Worm (Caenorhabditis elegans) whole organism, young adult: ENCODE data around the gene C46G7.1.
A peak's percentile ranks its signal among the peaks of the same experiment; 100 is the strongest.

Experiments
- B0035.1 ChIP-seq: sonication (generic microtip); optimal IDR thresholded peaks from 2 replicates; lab custom pipeline; 2016; ENCODE audit warnings: missing genetic modification characterization, mild to moderate bottlenecking, missing compliant biosample characterization, missing genotype, missing genetic modification reagents
- F10E7.11 ChIP-seq: sonication (generic microtip); optimal IDR thresholded peaks from 2 replicates; lab custom pipeline; 2017; ENCODE audit warnings: mild to moderate bottlenecking, missing genetic modification characterization, moderate library complexity, missing compliant biosample characterization
- F22D6.2 ChIP-seq: sonication (generic microtip); optimal IDR thresholded peaks from 2 replicates; lab custom pipeline; 2016; ENCODE audit warnings: mild to moderate bottlenecking, missing genetic modification characterization, missing compliant biosample characterization
- F33H1.4 ChIP-seq: fragments of 200-800 bp; sonication (Bioruptor generic); IDR thresholded peaks from 2 replicates; pipeline ENCODE4 v1.3.6; 2022; ENCODE audit warnings: missing genetic modification reagents, missing genetic modification characterization, missing compliant biosample characterization
- F39B2.1 ChIP-seq: fragments of 200-800 bp; sonication (Bioruptor generic); IDR thresholded peaks from 2 replicates; pipeline ENCODE4 v1.3.6; 2022; ENCODE audit warnings: missing genetic modification reagents, missing genetic modification characterization, missing compliant biosample characterization
- F49E8.2 ChIP-seq: sonication (generic microtip); optimal IDR thresholded peaks from 3 replicates; lab custom pipeline; 2017; ENCODE audit warnings: missing genetic modification characterization, mild to moderate bottlenecking, missing compliant biosample characterization, antibody characterized with exemption, moderate library complexity; ENCODE audit not compliant: insufficient read depth
- F52B5.7 ChIP-seq: sonication (generic microtip); optimal IDR thresholded peaks from 2 replicates; lab custom pipeline; 2016; ENCODE audit warnings: mild to moderate bottlenecking, missing genetic modification characterization, missing compliant biosample characterization
- F55B11.4 ChIP-seq: sonication (generic microtip); optimal IDR thresholded peaks from 2 replicates; lab custom pipeline; 2016; ENCODE audit warnings: missing compliant biosample characterization, missing genetic modification characterization, borderline replicate concordance; ENCODE audit not compliant: insufficient read depth
- K11D2.4 ChIP-seq: fragments of 200-800 bp; sonication (Bioruptor generic); IDR thresholded peaks from 2 replicates; pipeline ENCODE4 v1.3.6; 2022; ENCODE audit warnings: missing genetic modification reagents, missing genetic modification characterization, missing compliant biosample characterization
- T07F8.4 ChIP-seq: sonication (generic microtip); optimal IDR thresholded peaks from 2 replicates; lab custom pipeline; 2016; ENCODE audit warnings: mild to moderate bottlenecking, missing genetic modification characterization, moderate library complexity, missing compliant biosample characterization
- T26A5.8 ChIP-seq: sonication (generic microtip); optimal IDR thresholded peaks from 2 replicates; lab custom pipeline; 2016; ENCODE audit warnings: missing genetic modification characterization, missing compliant biosample characterization
- Y53G8AR.9 ChIP-seq: fragments of 200-800 bp; sonication (Bioruptor generic); conservative IDR thresholded peaks from 2 replicates; pipeline ENCODE4 v1.3.6; 2022; ENCODE audit warnings: missing genetic modification reagents, missing genetic modification characterization, missing compliant biosample characterization
- Y56A3A.18 ChIP-seq: fragments of 200-800 bp; sonication (Bioruptor generic); IDR thresholded peaks from 2 replicates; pipeline ENCODE4 v1.3.6; 2022; ENCODE audit warnings: missing genetic modification reagents, missing genetic modification characterization, missing compliant biosample characterization
- Y67H2A.10 ChIP-seq: fragments of 200-800 bp; sonication (Bioruptor generic); conservative IDR thresholded peaks from 2 replicates; pipeline ENCODE4 v1.3.6; 2022; ENCODE audit warnings: missing genetic modification reagents, missing genetic modification characterization, missing compliant biosample characterization
- akir-1 ChIP-seq: fragments of 200-800 bp; sonication (Bioruptor generic); optimal IDR thresholded peaks from 2 replicates; lab custom pipeline; 2018; ENCODE audit warnings: mild to moderate bottlenecking, missing genetic modification characterization, moderate library complexity, missing compliant biosample characterization
- aptf-2 ChIP-seq: fragments of 200-800 bp; sonication (Bioruptor generic); conservative IDR thresholded peaks from 2 replicates; pipeline ENCODE4 v1.3.6; 2022; ENCODE audit warnings: missing genetic modification reagents, missing genetic modification characterization, missing compliant biosample characterization
- attf-5 ChIP-seq: fragments of 200-800 bp; sonication (Bioruptor generic); optimal IDR thresholded peaks from 2 replicates; lab custom pipeline; 2018; ENCODE audit warnings: mild to moderate bottlenecking, missing genetic modification characterization, missing compliant biosample characterization
- ccch-3 ChIP-seq: fragments of 200-800 bp; sonication (Bioruptor generic); optimal IDR thresholded peaks from 2 replicates; lab custom pipeline; 2018; ENCODE audit warnings: mild to moderate bottlenecking, missing genetic modification characterization, missing compliant biosample characterization
- cebp-1 ChIP-seq, 2 experiments: fragments of 200-800 bp in 1 of 2; sonication (Bioruptor generic) in 1 of 2; sonication (generic microtip) in 1 of 2; IDR thresholded peaks in 1 of 2; optimal IDR thresholded peaks in 1 of 2; 2 replicates each; pipeline versions ENCODE4 v1.3.6 to Lab custom; 2017 to 2022; ENCODE audit warnings: missing compliant biosample characterization in 2 of 2, missing genetic modification characterization in 2 of 2, mild to moderate bottlenecking in 1 of 2, missing genetic modification reagents in 1 of 2, moderate library complexity in 1 of 2
- ceh-40 ChIP-seq: fragments of 200-800 bp; sonication (Bioruptor generic); IDR thresholded peaks from 2 replicates; pipeline ENCODE4 v1.3.6; 2022; ENCODE audit warnings: missing genetic modification characterization, missing compliant biosample characterization
- die-1 ChIP-seq: sonication (generic microtip); optimal IDR thresholded peaks from 2 replicates; lab custom pipeline; 2016; ENCODE audit warnings: missing genotype, mild to moderate bottlenecking, missing genetic modification characterization, missing compliant biosample characterization
- dpff-1 ChIP-seq: sonication (generic microtip); optimal IDR thresholded peaks from 2 replicates; lab custom pipeline; 2017; ENCODE audit warnings: mild to moderate bottlenecking, missing genetic modification characterization, missing compliant biosample characterization
- egrh-3 ChIP-seq: fragments of 200-800 bp; sonication (Bioruptor generic); IDR thresholded peaks from 2 replicates; pipeline ENCODE4 v1.3.6; 2022; ENCODE audit warnings: missing genetic modification reagents, missing genetic modification characterization, missing compliant biosample characterization
- hrde-1 ChIP-seq: sonication (generic microtip); optimal IDR thresholded peaks from 2 replicates; lab custom pipeline; 2016; ENCODE audit warnings: missing genetic modification characterization, mild to moderate bottlenecking, missing compliant biosample characterization, moderate library complexity, missing genotype, missing genetic modification reagents, borderline replicate concordance
- lin-54 ChIP-seq: fragments of 200-800 bp; sonication (Bioruptor generic); optimal IDR thresholded peaks from 2 replicates; lab custom pipeline; 2018; ENCODE audit warnings: mild to moderate bottlenecking, missing genetic modification characterization, missing compliant biosample characterization
- lsy-27 ChIP-seq: sonication (generic microtip); optimal IDR thresholded peaks from 2 replicates; lab custom pipeline; 2017; ENCODE audit warnings: missing genetic modification characterization, mild to moderate bottlenecking, missing compliant biosample characterization, antibody characterized with exemption, missing genotype, borderline replicate concordance; ENCODE audit not compliant: insufficient read depth
- madf-10 ChIP-seq: sonication (generic microtip); optimal IDR thresholded peaks from 2 replicates; lab custom pipeline; 2016; ENCODE audit warnings: mild to moderate bottlenecking, missing genetic modification characterization, missing compliant biosample characterization
- madf-3 ChIP-seq: fragments of 200-800 bp; sonication (Bioruptor generic); IDR thresholded peaks from 2 replicates; pipeline ENCODE4 v1.3.6; 2022; ENCODE audit warnings: missing genetic modification reagents, missing genetic modification characterization, missing compliant biosample characterization
- madf-6 ChIP-seq: fragments of 200-800 bp; sonication (Bioruptor generic); IDR thresholded peaks from 2 replicates; pipeline ENCODE4 v1.3.6; 2022; ENCODE audit warnings: missing genetic modification reagents, missing genetic modification characterization, missing compliant biosample characterization
- mel-28 ChIP-seq: sonication (generic microtip); optimal IDR thresholded peaks from 2 replicates; lab custom pipeline; 2016; ENCODE audit warnings: borderline replicate concordance, mild to moderate bottlenecking, missing genetic modification characterization, missing compliant biosample characterization
- mes-4 ChIP-seq: sonication (generic microtip); optimal IDR thresholded peaks from 2 replicates; lab custom pipeline; 2016; ENCODE audit warnings: missing genotype, missing genetic modification characterization, missing compliant biosample characterization
- nfya-1 ChIP-seq: sonication (generic microtip); optimal IDR thresholded peaks from 2 replicates; lab custom pipeline; 2017; ENCODE audit warnings: antibody characterized with exemption, missing compliant biosample characterization, missing genetic modification characterization, borderline replicate concordance; ENCODE audit not compliant: insufficient read depth
- nfya-2 ChIP-seq: fragments of 200-800 bp; sonication (Bioruptor generic); IDR thresholded peaks from 2 replicates; pipeline ENCODE4 v1.3.6; 2022; ENCODE audit warnings: missing genetic modification reagents, missing genetic modification characterization, missing compliant biosample characterization
- nhr-120 ChIP-seq: fragments of 200-800 bp; sonication (Bioruptor generic); IDR thresholded peaks from 2 replicates; pipeline ENCODE4 v1.3.6; 2022; ENCODE audit warnings: missing genetic modification characterization, missing compliant biosample characterization
- pbrm-1 ChIP-seq: fragments of 200-800 bp; sonication (Bioruptor generic); IDR thresholded peaks from 2 replicates; pipeline ENCODE4 v1.3.6; 2022; ENCODE audit warnings: missing genetic modification reagents, missing genetic modification characterization, missing compliant biosample characterization
- rpc-1 ChIP-seq, 2 experiments: fragments of 150-350 bp in 1 of 2; sonication (generic microtip) in 1 of 2; optimal IDR thresholded peaks; 2 replicates each; lab custom pipeline; 2014 to 2018; ENCODE audit warnings: missing biosample characterization in 1 of 2, missing genetic modification characterization in 1 of 2, missing genetic modification reagents in 1 of 2, missing genotype in 1 of 2
- sea-2 ChIP-seq: fragments of 200-800 bp; sonication (Bioruptor generic); IDR thresholded peaks from 2 replicates; pipeline ENCODE4 v1.3.6; 2022; ENCODE audit warnings: missing genetic modification characterization, missing compliant biosample characterization
- tbp1 ChIP-seq: fragments of 200-800 bp; sonication (Bioruptor generic); optimal IDR thresholded peaks from 2 replicates; lab custom pipeline; 2018; ENCODE audit warnings: mild to moderate bottlenecking, missing genetic modification characterization, missing compliant biosample characterization
- tbx-9 ChIP-seq: sonication (generic microtip); optimal IDR thresholded peaks from 2 replicates; lab custom pipeline; 2016; ENCODE audit warnings: borderline replicate concordance, missing genetic modification characterization, inconsistent platforms, missing compliant biosample characterization
- unc-62 ChIP-seq: fragments of 150-350 bp; optimal IDR thresholded peaks from 2 replicates; lab custom pipeline; 2014; ENCODE audit warnings: missing biosample characterization, missing genetic modification reagents, missing genetic modification characterization
- zfh-2 ChIP-seq: fragments of 200-800 bp; sonication (Bioruptor generic); conservative IDR thresholded peaks from 2 replicates; pipeline ENCODE4 v1.3.6; 2022; ENCODE audit warnings: missing genetic modification reagents, missing genetic modification characterization, missing compliant biosample characterization
- ztf-26 ChIP-seq: sonication (generic microtip); optimal IDR thresholded peaks from 2 replicates; lab custom pipeline; 2017; ENCODE audit warnings: missing genetic modification characterization, missing compliant biosample characterization
- ztf-28 ChIP-seq: fragments of 200-800 bp; sonication (Bioruptor generic); IDR thresholded peaks from 2 replicates; pipeline ENCODE4 v1.3.6; 2022; ENCODE audit warnings: missing genetic modification reagents, missing genetic modification characterization, missing compliant biosample characterization
- ztf-6 ChIP-seq: fragments of 200-800 bp; sonication (Bioruptor generic); IDR thresholded peaks from 2 replicates; pipeline ENCODE4 v1.3.6; 2022; ENCODE audit warnings: missing genetic modification reagents, missing genetic modification characterization, missing compliant biosample characterization

C46G7.1 gene

DNA sequence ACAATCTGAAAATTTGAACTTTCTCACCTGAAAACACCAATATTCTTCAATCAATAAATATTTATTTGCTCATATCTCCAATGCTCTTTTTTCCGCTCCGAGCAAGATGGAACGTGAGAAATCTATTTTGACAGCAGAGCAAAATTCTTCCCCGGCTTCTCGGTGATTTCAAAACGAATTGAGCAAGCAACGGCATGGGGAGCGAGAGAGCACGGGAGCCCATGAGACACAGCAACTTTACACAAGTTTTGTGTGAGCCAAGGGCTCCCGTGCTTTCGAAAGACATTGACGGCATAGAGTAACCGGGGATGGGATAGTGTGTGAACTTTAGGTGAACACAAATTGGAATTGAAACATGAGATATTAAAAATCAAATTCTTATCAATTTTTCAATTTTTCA lies 31.0 kb upstream of the C46G7.1 start:
- TF ChIP-seq zfh-2 (peak; percentile 61), madf-10 (tag; lab: Kevin White, UChicago) (no peak)

DNA sequence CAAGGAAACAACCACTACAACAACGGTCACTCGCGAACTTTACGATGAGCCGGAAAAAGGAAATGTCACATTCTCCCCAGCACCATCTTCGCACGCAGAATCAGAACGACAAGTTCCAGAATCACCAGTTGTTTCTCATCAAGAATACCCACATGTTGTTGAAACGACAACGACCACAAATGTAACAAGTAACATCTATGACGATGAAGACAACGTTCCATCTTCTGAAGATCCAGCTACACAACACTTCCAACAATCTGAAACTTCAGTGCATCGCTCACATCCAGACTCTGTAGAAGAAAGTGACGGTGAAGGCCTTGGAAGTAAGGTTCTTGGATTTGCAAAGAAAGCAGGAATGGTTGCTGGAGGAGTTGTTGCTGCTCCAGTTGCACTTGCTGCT lies 27.3 kb upstream of the C46G7.1 start:
- TF ChIP-seq akir-1 (GFP tag; lab: Kevin White, UChicago) = no peak
- no peak for TF ChIP-seq lsy-27
- TF ChIP-seq T07F8.4 (tag; lab: Kevin White, UChicago) = no peak
- no peak for TF ChIP-seq zfh-2
- TF ChIP-seq F52B5.7 = no peak

DNA sequence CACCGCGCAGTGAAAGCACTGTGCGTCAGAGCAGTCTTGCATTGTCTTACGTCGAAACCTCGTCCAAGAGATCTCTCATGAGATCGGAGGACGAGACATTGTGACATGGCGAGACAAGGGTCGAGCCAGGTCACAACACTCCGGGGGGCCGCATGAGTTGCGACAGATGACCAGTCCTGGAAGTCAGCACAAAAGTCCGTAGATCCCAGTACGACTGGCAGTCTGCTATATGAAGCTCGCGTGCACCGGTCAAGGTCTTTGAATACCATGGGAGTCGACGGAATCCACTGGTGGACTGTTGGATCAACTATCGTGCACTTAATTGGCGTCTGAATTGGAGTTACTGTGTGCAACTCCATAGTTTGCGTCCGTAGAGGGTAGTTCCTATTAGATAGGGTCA lies 12.1 kb upstream of the C46G7.1 start:
- TF ChIP-seq cebp-1 (GFP tag; IDR thresholded peaks at IDR 0.05; lab: Robert Waterston, UW) (no peak), cebp-1 (tag; optimal IDR thresholded peaks at IDR 0.05; lab: Kevin White, UChicago) (no peak), Y53G8AR.9 (no peak), tbx-9 (tag; lab: Kevin White, UChicago) (no peak), die-1 (tag; lab: Kevin White, UChicago) (no peak), madf-3 (GFP tag; lab: Robert Waterston, UW) (0 out of 2 replicates have a peak, but pooled peaks have one; percentile 1), T07F8.4 (tag; lab: Kevin White, UChicago) (no peak), mes-4 (no peak), ztf-28 (no peak), sea-2 (GFP tag; lab: Robert Waterston, UW) (no peak), tbp1 (no peak), K11D2.4 (GFP tag; lab: Robert Waterston, UW) (no peak), hrde-1 (tag; lab: Kevin White, UChicago) (no peak), nfya-2 (GFP tag; lab: Robert Waterston, UW) (no peak), rpc-1 (optimal IDR thresholded peaks at IDR 0.05; lab: Kevin White, UChicago) (no peak), rpc-1 (tag; optimal IDR thresholded peaks at IDR 0.05; lab: Kevin White, UChicago) (no peak), nhr-120 (no peak), attf-5 (no peak), F55B11.4 (tag; lab: Kevin White, UChicago) (no peak), F22D6.2 (no peak), F49E8.2 (no peak), lin-54 (no peak), Y67H2A.10 (GFP tag; lab: Robert Waterston, UW) (no peak), egrh-3 (GFP tag; lab: Robert Waterston, UW) (no peak), Y56A3A.18 (GFP tag; lab: Robert Waterston, UW) (no peak), ceh-40 (GFP tag; lab: Robert Waterston, UW) (0 out of 2 replicates have a peak, but pooled peaks have one; percentile 69), mel-28 (tag; lab: Kevin White, UChicago) (no peak), madf-6 (0 out of 2 replicates have a peak, but pooled peaks have one; percentile 12), ccch-3 (GFP tag; lab: Kevin White, UChicago) (no peak), T26A5.8 (tag; lab: Kevin White, UChicago) (no peak), F39B2.1 (GFP tag; lab: Robert Waterston, UW) (no peak), akir-1 (GFP tag; lab: Kevin White, UChicago) (no peak), nfya-1 (tag; lab: Kevin White, UChicago) (no peak), aptf-2 (GFP tag; lab: Robert Waterston, UW) (0 out of 2 replicates have a peak, but pooled peaks have one; percentile 64), dpff-1 (tag; lab: Kevin White, UChicago) (no peak), F33H1.4 (GFP tag; lab: Robert Waterston, UW) (0 out of 2 replicates have a peak, but pooled peaks have one; percentile 5), pbrm-1 (no peak; the same call in 1 of the 2 replicates), unc-62 (GFP tag; lab: Kevin White, UChicago) (no peak), ztf-6 (GFP tag; lab: Robert Waterston, UW) (no peak), ztf-26 (no peak), B0035.1 (tag; lab: Kevin White, UChicago) (no peak), F10E7.11 (tag; lab: Kevin White, UChicago) (no peak)
